Worm (Caenorhabditis elegans) whole organism, L1 larva: ENCODE measurements around the gene glt-5.

Source experiments
- ama-1 ChIP-seq: fragments of 150-350 bp; optimal IDR thresholded peaks from 2 replicates; lab custom pipeline; 2014
- ceh-82 ChIP-seq, 3 experiments: fragments of 150-350 bp in 1 of 3; sonication (generic microtip) in 2 of 3; optimal IDR thresholded peaks; 2 replicates each; lab custom pipeline; 2014 to 2017; ENCODE audit warnings: missing biosample characterization in 3 of 3, missing genetic modification characterization in 3 of 3
- fos-1 ChIP-seq: fragments of 150-350 bp; optimal IDR thresholded peaks from 2 replicates; lab custom pipeline; 2014; ENCODE audit warnings: missing biosample characterization, missing genetic modification characterization
- hlh-17 ChIP-seq: fragments of 200-800 bp; sonication (Bioruptor generic); optimal IDR thresholded peaks from 2 replicates; lab custom pipeline; 2018; ENCODE audit warnings: missing genetic modification characterization, mild to moderate bottlenecking, missing compliant biosample characterization, moderate library complexity, borderline replicate concordance
- lsy-2 ChIP-seq, 2 experiments: fragments of 150-350 bp; optimal IDR thresholded peaks; 2 replicates each; lab custom pipeline; 2014; ENCODE audit warnings: missing biosample characterization in 2 of 2, missing genetic modification characterization in 2 of 2
- mep-1 ChIP-seq: fragments of 150-350 bp; optimal IDR thresholded peaks from 2 replicates; lab custom pipeline; 2014; ENCODE audit warnings: missing biosample characterization, missing genetic modification characterization
- nhr-237 ChIP-seq: fragments of 150-350 bp; optimal IDR thresholded peaks from 2 replicates; lab custom pipeline; 2014; ENCODE audit warnings: missing biosample characterization, missing genetic modification characterization
- nhr-76 ChIP-seq: sonication (generic microtip); optimal IDR thresholded peaks from 2 replicates; lab custom pipeline; 2017; ENCODE audit warnings: missing biosample characterization, missing genetic modification characterization
- zag-1 ChIP-seq: fragments of 150-350 bp; optimal IDR thresholded peaks from 2 replicates; lab custom pipeline; 2014; ENCODE audit warnings: missing biosample characterization, missing genetic modification characterization
- ztf-11 ChIP-seq, 2 experiments: sonication (generic microtip); optimal IDR thresholded peaks; 2 replicates each; lab custom pipeline; 2016 to 2017; ENCODE audit warnings: missing genetic modification characterization in 2 of 2, missing biosample characterization in 1 of 2, missing compliant biosample characterization in 1 of 2

ce11 chrII:9725056-9725455 lies 16.4 kb upstream of the glt-5 start:
- TF ChIP-seq ceh-82 (tag; optimal IDR thresholded peaks at IDR 0.05; lab: Kevin White, UChicago) (no peak), ama-1 (no peak), nhr-76 (no peak), hlh-17 (no peak), ztf-11 (tag; optimal IDR thresholded peaks at IDR 0.05; lab: Kevin White, UChicago) (no peak), nhr-237 (no peak), zag-1 (tag; lab: Kevin White, UChicago) (no peak), mep-1 (tag; lab: Kevin White, UChicago) (no peak), lsy-2 (tag; optimal IDR thresholded peaks at IDR 0.05; lab: Kevin White, UChicago) (no peak), fos-1 (tag; lab: Kevin White, UChicago) (no peak)
